Fruit fly (Drosophila melanogaster) S2 (cell line): ENCODE measurements around the gene CG14810.

Experiments
- CG8478 ChIP-seq: fragments of >200 bp; optimal IDR thresholded peaks from 2 replicates; lab custom pipeline; 2018
- CTCF ChIP-seq, 2 experiments: fragments of >200 bp; optimal IDR thresholded peaks; 2 replicates each; lab custom pipeline; 2018

- TF ChIP-seq CTCF (optimal IDR thresholded peaks at IDR 0.05; lab: Kevin White, UChicago) (no peak), CG8478 (lab: Kevin White, UChicago) (no peak)
Observed at dm6 chrX:1811173-1811572, 9.0 kb downstream of the CG14810 start.
